Worm (Caenorhabditis elegans): ENCODE measurements around the gene chca-1.

- no peak for TF ChIP-seq lsy-2 (tag; optimal IDR thresholded peaks at IDR 0.05)
- no peak for TF ChIP-seq elt-1 (tag; optimal IDR thresholded peaks at IDR 0.05; ENCODE audit: borderline replicate concordance, insufficient read depth)
- no peak for TF ChIP-seq mep-1 (tag; optimal IDR thresholded peaks at IDR 0.05)
- no peak for TF ChIP-seq nhr-28 (tag; optimal IDR thresholded peaks at IDR 0.05)
- no peak for TF ChIP-seq lin-13 (tag; optimal IDR thresholded peaks at IDR 0.05)
- no peak for TF ChIP-seq nhr-237 (tag; optimal IDR thresholded peaks at IDR 0.05)
- TF ChIP-seq unc-39 (tag; optimal IDR thresholded peaks at IDR 0.05) = no peak
- no peak for TF ChIP-seq ztf-11 (tag; optimal IDR thresholded peaks at IDR 0.05)
These were observed 19.1 kb upstream of the chca-1 start for ce11 chrIV:9632094-9632493.
